Fruit fly (Drosophila melanogaster): ENCODE data around the gene CG31342.

The CG31342 gene

dm6 chr3R:12982167-12982981 is 3.5 kb upstream of the CG31342 start (continued):
- peak; percentile 15; the same call in 1 of the 2 replicates for TF ChIP-seq E2f2 (GFP tag; IDR thresholded peaks at IDR 0.05)
- no peak for TF ChIP-seq pum (GFP tag; optimal IDR thresholded peaks at IDR 0.05)
- no peak for TF ChIP-seq Hey (tag; optimal IDR thresholded peaks at IDR 0.05)
- TF ChIP-seq CG7372 (GFP tag; IDR thresholded peaks at IDR 0.05) = 0 out of 2 replicates have a peak, but pooled peaks have one; percentile 33
- TF ChIP-seq eyg (GFP tag; optimal IDR thresholded peaks at IDR 0.05) = no peak
- peak; percentile 65 for TF ChIP-seq ind (GFP tag; optimal IDR thresholded peaks at IDR 0.05)
- TF ChIP-seq fd64A (GFP tag; optimal IDR thresholded peaks at IDR 0.05) = no peak
- TF ChIP-seq disco-r (GFP tag; optimal IDR thresholded peaks at IDR 0.05) = peak; percentile 12
- TF ChIP-seq CG33213 (GFP tag; optimal IDR thresholded peaks at IDR 0.05) = no peak
- 0 out of 2 replicates have a peak, but pooled peaks have one; percentile 25 for TF ChIP-seq bbx (GFP tag; IDR thresholded peaks at IDR 0.05; ENCODE audit: partially characterized antibody)
- TF ChIP-seq CG12659 (GFP tag; optimal IDR thresholded peaks at IDR 0.05) = peak; percentile 84
- TF ChIP-seq tup (GFP tag; optimal IDR thresholded peaks at IDR 0.05) = peak; percentile 27
- TF ChIP-seq CG3847 (GFP tag; IDR thresholded peaks at IDR 0.05) = peak; percentile 63
- peak; percentile 37 for TF ChIP-seq Lhr (GFP tag; optimal IDR thresholded peaks at IDR 0.05)
- peak; percentile 31; the same call in 1 of the 4 replicates for TF ChIP-seq Dll (GFP tag; IDR thresholded peaks at IDR 0.05; ENCODE audit: partially characterized antibody)
- no peak for TF ChIP-seq CG2875 (GFP tag; optimal IDR thresholded peaks at IDR 0.05)
- peak; percentile 77 for TF ChIP-seq CG13775 (GFP tag; optimal IDR thresholded peaks at IDR 0.05)
- peak; percentile 70 for TF ChIP-seq Fer3 (tag; optimal IDR thresholded peaks at IDR 0.05)
- no peak for TF ChIP-seq vfl (GFP tag; optimal IDR thresholded peaks at IDR 0.05)
- no peak for TF ChIP-seq CG2129 (GFP tag; IDR thresholded peaks at IDR 0.05; ENCODE audit: partially characterized antibody)
- TF ChIP-seq Fer1 (GFP tag; optimal IDR thresholded peaks at IDR 0.05) = peak; percentile 69
- no peak for TF ChIP-seq usp (GFP tag; optimal IDR thresholded peaks at IDR 0.05)
- peak; percentile 52 for TF ChIP-seq CG18262 (tag; optimal IDR thresholded peaks at IDR 0.05)
- peak; percentile 51 for TF ChIP-seq CG8281 (tag; optimal IDR thresholded peaks at IDR 0.05)
- peak; percentile 72 for TF ChIP-seq CG7839 (tag; optimal IDR thresholded peaks at IDR 0.05)
- no peak for TF ChIP-seq HLH4C (GFP tag; IDR thresholded peaks at IDR 0.05; ENCODE audit: partially characterized antibody)
- peak; percentile 3 for TF ChIP-seq sqz (GFP tag; optimal IDR thresholded peaks at IDR 0.05)
- TF ChIP-seq CG8765 (GFP tag; IDR thresholded peaks at IDR 0.05) = no peak
- TF ChIP-seq gem (tag; optimal IDR thresholded peaks at IDR 0.05) = peak; percentile 82
- no peak for TF ChIP-seq Sry-δ (GFP tag; optimal IDR thresholded peaks at IDR 0.05)
- TF ChIP-seq Vsx1 (GFP tag; optimal IDR thresholded peaks at IDR 0.05) = peak; percentile 64
- TF ChIP-seq Kr (GFP tag; optimal IDR thresholded peaks at IDR 0.05) = no peak
- TF ChIP-seq stc (GFP tag; IDR thresholded peaks at IDR 0.05) = peak; percentile 31; the same call in 1 of the 2 replicates
- TF ChIP-seq CG5953 (GFP tag; IDR thresholded peaks at IDR 0.05) = no peak
- TF ChIP-seq CkIIα-i1 (GFP tag; IDR thresholded peaks at IDR 0.05) = no peak
- no peak for TF ChIP-seq CG14860 (GFP tag; IDR thresholded peaks at IDR 0.05; ENCODE audit: partially characterized antibody)
- no peak for TF ChIP-seq Myb (GFP tag; optimal IDR thresholded peaks at IDR 0.05)
- TF ChIP-seq CG4424 (GFP tag; optimal IDR thresholded peaks at IDR 0.05) = peak; percentile 34
- no peak for TF ChIP-seq Dp (GFP tag; optimal IDR thresholded peaks at IDR 0.05)
- no peak for TF ChIP-seq CG4282 (GFP tag; optimal IDR thresholded peaks at IDR 0.05)
- TF ChIP-seq CG1603 (tag; optimal IDR thresholded peaks at IDR 0.05) = no peak
- TF ChIP-seq CG8478 (optimal IDR thresholded peaks at IDR 0.05) = peak; percentile 90
- TF ChIP-seq CG1792 (GFP tag; optimal IDR thresholded peaks at IDR 0.05) = no peak
- TF ChIP-seq Trl (optimal IDR thresholded peaks at IDR 0.05) = no peak
- TF ChIP-seq Trl (GFP tag; optimal IDR thresholded peaks at IDR 0.05) = no peak
- TF ChIP-seq emc (GFP tag; optimal IDR thresholded peaks at IDR 0.05) = no peak
- TF ChIP-seq CG4820 (GFP tag; optimal IDR thresholded peaks at IDR 0.05) = peak; percentile 33
- TF ChIP-seq CG8359 (GFP tag; optimal IDR thresholded peaks at IDR 0.05; ENCODE audit: borderline replicate concordance) = no peak
- no peak for TF ChIP-seq CG17186 (GFP tag; optimal IDR thresholded peaks at IDR 0.05)
